Worm (Caenorhabditis elegans) whole organism, young adult: Measurements from ENCODE around the gene grd-1.

ENCODE experiments used
- B0019.2 ChIP-seq: fragments of 200-800 bp; sonication (Bioruptor generic); conservative IDR thresholded peaks from 2 replicates; pipeline ENCODE4 v1.3.6; 2022; ENCODE audit warnings: missing genetic modification reagents, missing genetic modification characterization, missing compliant biosample characterization
- B0336.3 ChIP-seq: fragments of 200-800 bp; sonication (Bioruptor generic); IDR thresholded peaks from 2 replicates; pipeline ENCODE4 v1.3.6; 2022; ENCODE audit warnings: missing genetic modification characterization, missing compliant biosample characterization
- F10E7.11 ChIP-seq: sonication (generic microtip); optimal IDR thresholded peaks from 2 replicates; lab custom pipeline; 2017; ENCODE audit warnings: mild to moderate bottlenecking, missing genetic modification characterization, moderate library complexity, missing compliant biosample characterization
- F23B12.7 ChIP-seq: sonication (generic microtip); optimal IDR thresholded peaks from 2 replicates; lab custom pipeline; 2017; ENCODE audit warnings: missing genetic modification characterization, mild to moderate bottlenecking, missing compliant biosample characterization, antibody characterized with exemption, moderate library complexity; ENCODE audit not compliant: insufficient read depth
- F39B2.1 ChIP-seq: fragments of 200-800 bp; sonication (Bioruptor generic); IDR thresholded peaks from 2 replicates; pipeline ENCODE4 v1.3.6; 2022; ENCODE audit warnings: missing genetic modification reagents, missing genetic modification characterization, missing compliant biosample characterization
- F57A8.1 ChIP-seq: fragments of 200-800 bp; sonication (Bioruptor generic); optimal IDR thresholded peaks from 2 replicates; lab custom pipeline; 2018; ENCODE audit warnings: mild to moderate bottlenecking, missing genetic modification characterization, moderate library complexity, missing compliant biosample characterization
- K12H6.12 ChIP-seq: fragments of 200-800 bp; sonication (Bioruptor generic); optimal IDR thresholded peaks from 2 replicates; lab custom pipeline; 2018; ENCODE audit warnings: mild to moderate bottlenecking, missing genetic modification characterization, missing compliant biosample characterization
- T07F8.4 ChIP-seq: sonication (generic microtip); optimal IDR thresholded peaks from 2 replicates; lab custom pipeline; 2016; ENCODE audit warnings: mild to moderate bottlenecking, missing genetic modification characterization, moderate library complexity, missing compliant biosample characterization
- T26A5.8 ChIP-seq: sonication (generic microtip); optimal IDR thresholded peaks from 2 replicates; lab custom pipeline; 2016; ENCODE audit warnings: missing genetic modification characterization, missing compliant biosample characterization
- Y53F4B.3 ChIP-seq: fragments of 200-800 bp; sonication (Bioruptor generic); IDR thresholded peaks from 2 replicates; pipeline ENCODE4 v1.3.6; 2022; ENCODE audit warnings: missing genetic modification reagents, missing genetic modification characterization, missing compliant biosample characterization
- Y56A3A.18 ChIP-seq: fragments of 200-800 bp; sonication (Bioruptor generic); IDR thresholded peaks from 2 replicates; pipeline ENCODE4 v1.3.6; 2022; ENCODE audit warnings: missing genetic modification reagents, missing genetic modification characterization, missing compliant biosample characterization
- Y79H2A.3 ChIP-seq: fragments of 200-800 bp; sonication (Bioruptor generic); conservative IDR thresholded peaks from 2 replicates; pipeline ENCODE4 v1.3.6; 2022; ENCODE audit warnings: missing genetic modification reagents, missing genetic modification characterization, missing compliant biosample characterization
- Y95B8A.8 ChIP-seq: fragments of 200-800 bp; sonication (Bioruptor generic); IDR thresholded peaks from 2 replicates; pipeline ENCODE4 v1.3.6; 2022; ENCODE audit warnings: missing genetic modification reagents, missing genetic modification characterization, missing compliant biosample characterization
- attf-3 ChIP-seq: fragments of 200-800 bp; sonication (Bioruptor generic); conservative IDR thresholded peaks from 2 replicates; pipeline ENCODE4 v1.3.6; 2022; ENCODE audit warnings: missing genetic modification reagents, missing genetic modification characterization, missing compliant biosample characterization
- attf-6 ChIP-seq: fragments of 200-800 bp; sonication (Bioruptor generic); IDR thresholded peaks from 2 replicates; pipeline ENCODE4 v1.3.6; 2022; ENCODE audit warnings: missing genetic modification reagents, missing genetic modification characterization, missing compliant biosample characterization
- ceh-27 ChIP-seq: fragments of 200-800 bp; sonication (Bioruptor generic); optimal IDR thresholded peaks from 2 replicates; lab custom pipeline; 2018; ENCODE audit warnings: mild to moderate bottlenecking, missing genetic modification characterization, moderate library complexity, missing compliant biosample characterization
- ceh-79 ChIP-seq: sonication (generic microtip); optimal IDR thresholded peaks from 2 replicates; lab custom pipeline; 2017; ENCODE audit warnings: mild to moderate bottlenecking, missing genetic modification characterization, missing compliant biosample characterization
- egl-44 ChIP-seq: fragments of 200-800 bp; sonication (Bioruptor generic); IDR thresholded peaks from 2 replicates; pipeline ENCODE4 v1.3.6; 2022; ENCODE audit warnings: missing genetic modification reagents, missing genetic modification characterization, missing compliant biosample characterization
- ekl-4 ChIP-seq: fragments of 200-800 bp; sonication (Bioruptor generic); IDR thresholded peaks from 2 replicates; pipeline ENCODE4 v1.3.6; 2022; ENCODE audit warnings: missing genetic modification reagents, missing genetic modification characterization, missing compliant biosample characterization
- gei-17 ChIP-seq: fragments of 200-800 bp; sonication (Bioruptor generic); optimal IDR thresholded peaks from 2 replicates; lab custom pipeline; 2018; ENCODE audit warnings: mild to moderate bottlenecking, missing genetic modification characterization, missing compliant biosample characterization
- him-1 ChIP-seq: sonication (generic microtip); optimal IDR thresholded peaks from 2 replicates; lab custom pipeline; 2016; ENCODE audit warnings: missing genotype, missing genetic modification reagents, missing genetic modification characterization, missing compliant biosample characterization
- hlh-26 ChIP-seq: fragments of 200-800 bp; sonication (Bioruptor generic); conservative IDR thresholded peaks from 2 replicates; pipeline ENCODE4 v1.3.6; 2022; ENCODE audit warnings: missing genetic modification reagents, missing genetic modification characterization, missing compliant biosample characterization
- hmg-1.2 ChIP-seq: fragments of 200-800 bp; sonication (Bioruptor generic); IDR thresholded peaks from 2 replicates; pipeline ENCODE4 v1.3.6; 2022; ENCODE audit warnings: missing genetic modification reagents, missing genetic modification characterization, missing compliant biosample characterization
- hmg-20 ChIP-seq: fragments of 200-800 bp; sonication (Bioruptor generic); IDR thresholded peaks from 2 replicates; pipeline ENCODE4 v1.3.6; 2022; ENCODE audit warnings: missing genetic modification reagents, missing genetic modification characterization, missing compliant biosample characterization
- hsf-1 ChIP-seq: fragments of 200-800 bp; sonication (Bioruptor generic); IDR thresholded peaks from 2 replicates; pipeline ENCODE4 v1.3.6; 2022; ENCODE audit warnings: missing genetic modification reagents, missing genetic modification characterization, missing compliant biosample characterization
- lag-1 ChIP-seq: fragments of 200-800 bp; sonication (Bioruptor generic); IDR thresholded peaks from 2 replicates; pipeline ENCODE4 v1.3.6; 2022; ENCODE audit warnings: missing genetic modification reagents, missing genetic modification characterization, missing compliant biosample characterization
- let-526 ChIP-seq: fragments of 200-800 bp; sonication (Bioruptor generic); IDR thresholded peaks from 2 replicates; pipeline ENCODE4 v1.3.6; 2022; ENCODE audit warnings: missing genetic modification reagents, missing genetic modification characterization, missing compliant biosample characterization
- lin-35 ChIP-seq, 3 experiments: fragments of 150-350 bp in 2 of 3; sonication (generic microtip) in 1 of 3; optimal IDR thresholded peaks; 2 replicates each; lab custom pipeline; 2014 to 2018; ENCODE audit warnings: missing biosample characterization in 3 of 3, missing genetic modification characterization in 3 of 3, missing genetic modification reagents in 3 of 3
- lsl-1 ChIP-seq: fragments of 200-800 bp; sonication (Bioruptor generic); optimal IDR thresholded peaks from 2 replicates; lab custom pipeline; 2018; ENCODE audit warnings: mild to moderate bottlenecking, missing genetic modification characterization, moderate library complexity, missing compliant biosample characterization
- lsy-27 ChIP-seq: sonication (generic microtip); optimal IDR thresholded peaks from 2 replicates; lab custom pipeline; 2017; ENCODE audit warnings: missing genetic modification characterization, mild to moderate bottlenecking, missing compliant biosample characterization, antibody characterized with exemption, missing genotype, borderline replicate concordance; ENCODE audit not compliant: insufficient read depth
- mxl-1 ChIP-seq: sonication (generic microtip); optimal IDR thresholded peaks from 2 replicates; lab custom pipeline; 2016; ENCODE audit warnings: missing genetic modification characterization, missing compliant biosample characterization
- nfya-1 ChIP-seq: sonication (generic microtip); optimal IDR thresholded peaks from 2 replicates; lab custom pipeline; 2017; ENCODE audit warnings: antibody characterized with exemption, missing compliant biosample characterization, missing genetic modification characterization, borderline replicate concordance; ENCODE audit not compliant: insufficient read depth
- nhr-80 ChIP-seq: sonication (generic microtip); optimal IDR thresholded peaks from 2 replicates; lab custom pipeline; 2016; ENCODE audit warnings: missing genetic modification characterization, missing compliant biosample characterization
- pbrm-1 ChIP-seq: fragments of 200-800 bp; sonication (Bioruptor generic); IDR thresholded peaks from 2 replicates; pipeline ENCODE4 v1.3.6; 2022; ENCODE audit warnings: missing genetic modification reagents, missing genetic modification characterization, missing compliant biosample characterization
- pha-4 ChIP-seq: fragments of 150-350 bp; sonication (generic microtip); optimal IDR thresholded peaks from 2 replicates; lab custom pipeline; 2014; ENCODE audit warnings: missing biosample characterization, missing genetic modification reagents, missing genetic modification characterization
- rpc-1 ChIP-seq, 2 experiments: fragments of 150-350 bp in 1 of 2; sonication (generic microtip) in 1 of 2; optimal IDR thresholded peaks; 2 replicates each; lab custom pipeline; 2014 to 2018; ENCODE audit warnings: missing biosample characterization in 1 of 2, missing genetic modification characterization in 1 of 2, missing genetic modification reagents in 1 of 2, missing genotype in 1 of 2
- snpc-1.3 ChIP-seq: sonication (generic microtip); optimal IDR thresholded peaks from 2 replicates; lab custom pipeline; 2017; ENCODE audit warnings: missing genetic modification characterization, mild to moderate bottlenecking, missing compliant biosample characterization, antibody characterized with exemption, moderate library complexity, missing genotype, missing genetic modification reagents; ENCODE audit not compliant: insufficient read depth
- snpc-4 ChIP-seq, 5 experiments: fragments of 150-350 bp in 1 of 5; sonication (generic microtip) in 4 of 5; optimal IDR thresholded peaks; 2 replicates each; lab custom pipeline; 2014 to 2018; ENCODE audit warnings: missing genetic modification characterization in 5 of 5, missing biosample characterization in 3 of 5, antibody characterized with exemption in 2 of 5, mild to moderate bottlenecking in 2 of 5, missing compliant biosample characterization in 2 of 5, missing genotype in 2 of 5, moderate library complexity in 2 of 5, missing genetic modification reagents in 1 of 5
- somi-1 ChIP-seq: fragments of 200-800 bp; sonication (Bioruptor generic); optimal IDR thresholded peaks from 2 replicates; lab custom pipeline; 2018; ENCODE audit warnings: mild to moderate bottlenecking, missing genetic modification characterization, missing compliant biosample characterization
- zfh-2 ChIP-seq: fragments of 200-800 bp; sonication (Bioruptor generic); conservative IDR thresholded peaks from 2 replicates; pipeline ENCODE4 v1.3.6; 2022; ENCODE audit warnings: missing genetic modification reagents, missing genetic modification characterization, missing compliant biosample characterization
- ztf-18 ChIP-seq: sonication (generic microtip); optimal IDR thresholded peaks from 2 replicates; lab custom pipeline; 2016; ENCODE audit warnings: missing genotype, mild to moderate bottlenecking, missing genetic modification characterization, missing compliant biosample characterization
- ztf-26 ChIP-seq: sonication (generic microtip); optimal IDR thresholded peaks from 2 replicates; lab custom pipeline; 2017; ENCODE audit warnings: missing genetic modification characterization, missing compliant biosample characterization

grd-1 gene

DNA sequence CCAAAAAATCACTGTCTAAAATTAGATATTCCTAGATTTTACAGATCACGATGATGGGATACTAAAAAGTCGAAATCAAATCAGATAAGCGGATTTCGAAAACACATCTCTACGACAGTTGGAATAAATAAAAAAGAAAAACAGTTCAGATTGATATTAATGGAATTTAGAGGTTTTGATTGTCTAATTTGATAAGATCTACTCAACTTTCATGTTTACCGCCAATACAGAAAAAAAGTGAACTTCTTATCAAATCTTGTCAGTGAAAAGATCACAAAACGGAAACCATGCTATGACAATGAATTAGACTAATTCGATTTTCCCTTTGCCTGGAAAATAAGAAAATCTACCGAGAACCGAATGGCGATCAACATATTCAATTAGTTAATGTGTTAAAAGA is 17.0 kb downstream of the grd-1 start:
- TF ChIP-seq T26A5.8 (tag; lab: Kevin White, UChicago): no peak
- TF ChIP-seq hmg-20 (GFP tag; lab: Robert Waterston, UW): no peak
- no peak for TF ChIP-seq attf-6
- no peak for TF ChIP-seq B0019.2
- TF ChIP-seq hlh-26 (GFP tag; lab: Robert Waterston, UW): no peak
- no peak for TF ChIP-seq mxl-1 (tag; lab: Kevin White, UChicago)
- TF ChIP-seq Y95B8A.8: no peak
- TF ChIP-seq somi-1 (GFP tag; lab: Kevin White, UChicago): no peak
- TF ChIP-seq F39B2.1: no peak
- TF ChIP-seq ceh-79: no peak
- no peak for TF ChIP-seq B0336.3 (GFP tag; lab: Robert Waterston, UW)
- TF ChIP-seq nfya-1: no peak
- TF ChIP-seq T07F8.4 (tag; lab: Kevin White, UChicago): no peak

DNA sequence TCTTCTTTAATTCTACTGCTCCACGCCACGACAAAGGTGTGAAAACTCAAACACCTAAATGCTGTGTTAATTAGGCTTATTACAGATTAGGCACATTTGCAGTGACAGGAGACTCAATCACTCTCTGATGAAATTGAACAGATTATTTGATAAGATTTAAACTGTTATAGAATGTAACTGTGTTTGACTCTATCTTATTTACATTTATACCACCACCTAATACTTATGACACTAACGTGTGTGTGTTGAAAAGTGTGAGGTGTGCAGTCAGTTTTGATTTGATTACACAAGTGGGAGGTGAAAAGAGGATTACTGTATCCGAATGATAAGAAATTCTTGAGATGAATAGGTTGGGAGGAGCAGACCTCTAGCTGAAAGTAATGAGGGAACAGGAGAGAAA is 23.0 kb downstream of the grd-1 start:
- no peak for TF ChIP-seq F23B12.7 (tag; lab: Kevin White, UChicago)
- no peak for TF ChIP-seq B0019.2
- peak; percentile 27 for TF ChIP-seq nhr-80 (tag; lab: Kevin White, UChicago)

DNA sequence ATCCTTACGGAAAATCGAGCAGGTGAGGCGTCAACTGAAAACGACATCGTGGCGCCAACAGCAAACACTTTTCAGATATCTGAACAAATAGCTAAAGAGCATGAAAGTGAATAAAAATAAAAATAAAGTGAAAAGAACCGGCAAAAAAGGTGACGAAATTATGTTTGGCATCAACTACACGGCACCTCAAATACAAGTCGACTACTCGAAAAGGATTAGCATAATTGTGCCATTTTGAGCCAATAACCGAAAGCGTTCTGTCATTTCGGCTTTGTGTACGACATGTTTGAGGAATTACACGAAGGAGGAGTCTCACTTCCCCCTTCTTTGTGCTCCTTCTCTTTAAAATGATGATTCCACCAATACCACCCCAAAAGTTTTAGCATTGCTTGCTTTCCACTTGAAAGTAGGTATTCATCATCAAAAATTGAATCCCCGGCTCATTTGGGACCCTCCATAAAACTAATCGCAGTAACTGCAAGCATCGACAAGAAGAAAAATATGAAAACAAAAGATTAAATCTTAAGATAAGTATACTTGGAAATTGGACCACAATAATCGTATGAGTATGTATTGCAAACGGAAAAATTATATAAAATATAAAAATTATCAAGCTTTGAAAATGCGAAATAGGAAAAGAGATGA is 25.6 kb downstream of the grd-1 start:
- TF ChIP-seq hsf-1 (GFP tag; lab: Robert Waterston, UW): no peak
- no peak for TF ChIP-seq attf-3
- no peak for TF ChIP-seq him-1 (tag; lab: Kevin White, UChicago)
- TF ChIP-seq lsl-1 (GFP tag; lab: Kevin White, UChicago): no peak
- no peak for TF ChIP-seq Y56A3A.18 (GFP tag; lab: Robert Waterston, UW)
- TF ChIP-seq gei-17: no peak
- no peak for TF ChIP-seq lin-35 (GFP tag; optimal IDR thresholded peaks at IDR 0.05; lab: Kevin White, UChicago)
- TF ChIP-seq ztf-18 (tag; lab: Kevin White, UChicago): no peak
- TF ChIP-seq ekl-4 (GFP tag; lab: Robert Waterston, UW): no peak
- no peak for TF ChIP-seq snpc-4 (GFP tag; optimal IDR thresholded peaks at IDR 0.05; lab: Kevin White, UChicago)
- no peak for TF ChIP-seq snpc-4 (tag; optimal IDR thresholded peaks at IDR 0.05; lab: Kevin White, UChicago)
- no peak for TF ChIP-seq Y79H2A.3 (GFP tag; lab: Robert Waterston, UW)
- TF ChIP-seq egl-44 (GFP tag; lab: Robert Waterston, UW): no peak
- TF ChIP-seq ztf-26 (tag; lab: Kevin White, UChicago): no peak
- no peak for TF ChIP-seq ceh-27
- no peak for TF ChIP-seq Y53F4B.3 (GFP tag; lab: Robert Waterston, UW)
- TF ChIP-seq F57A8.1 (GFP tag; lab: Kevin White, UChicago): no peak

DNA sequence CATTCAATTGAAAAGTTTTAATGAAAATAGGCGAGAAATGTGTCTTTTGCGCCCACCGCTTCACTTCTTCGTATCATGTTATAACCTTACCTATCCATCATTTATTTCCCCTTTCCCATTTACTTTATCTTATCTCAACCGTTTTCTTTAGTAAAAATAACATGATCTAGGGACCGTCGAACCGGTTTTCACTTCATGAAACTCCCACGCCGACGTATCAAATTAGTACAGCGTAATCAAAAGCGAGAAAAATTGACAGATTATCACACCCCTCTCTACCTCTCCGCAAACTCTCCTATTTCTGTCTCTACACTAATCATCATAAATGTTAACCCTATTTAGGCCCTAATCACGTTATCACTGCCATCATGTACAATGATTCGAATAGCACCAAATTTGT is 27.7 kb downstream of the grd-1 start:
- TF ChIP-seq let-526 (GFP tag; lab: Robert Waterston, UW): no peak

DNA sequence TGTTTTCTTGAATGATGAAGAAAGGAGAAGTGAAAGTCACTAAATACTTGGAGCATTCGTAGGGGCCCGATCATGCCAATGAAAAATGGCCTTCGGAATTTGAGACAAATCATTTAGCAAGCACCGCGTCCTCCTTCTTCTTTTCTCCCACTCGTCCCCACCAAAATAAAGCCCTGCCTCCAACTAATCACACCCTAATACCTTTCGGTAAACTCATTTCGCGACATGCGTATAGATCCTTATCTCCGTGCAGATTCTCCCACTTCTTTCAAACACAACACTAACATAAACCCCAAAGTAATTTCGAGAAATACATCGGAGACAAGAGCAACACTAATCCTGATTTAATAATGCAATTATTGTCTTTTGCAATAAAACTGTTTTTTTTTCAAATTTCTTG is 28.4 kb downstream of the grd-1 start:
- TF ChIP-seq Y79H2A.3 (GFP tag; lab: Robert Waterston, UW): no peak
- no peak for TF ChIP-seq rpc-1 (optimal IDR thresholded peaks at IDR 0.05; lab: Kevin White, UChicago)
- TF ChIP-seq rpc-1 (tag; optimal IDR thresholded peaks at IDR 0.05; lab: Kevin White, UChicago): no peak
- TF ChIP-seq pha-4: no peak
- no peak for TF ChIP-seq lsy-27 (tag; lab: Kevin White, UChicago)
- no peak for TF ChIP-seq snpc-1.3 (tag; lab: Kevin White, UChicago)
- no peak for TF ChIP-seq lag-1 (GFP tag; lab: Robert Waterston, UW)
- no peak for TF ChIP-seq zfh-2 (GFP tag; lab: Robert Waterston, UW)
- no peak for TF ChIP-seq ztf-18 (tag; lab: Kevin White, UChicago)
- TF ChIP-seq K12H6.12 (tag; lab: Kevin White, UChicago): no peak
- no peak for TF ChIP-seq hmg-1.2 (GFP tag; lab: Robert Waterston, UW)
- no peak for TF ChIP-seq pbrm-1 (GFP tag; lab: Robert Waterston, UW)
- no peak for TF ChIP-seq F10E7.11 (tag; lab: Kevin White, UChicago)
